Worm (Caenorhabditis elegans) whole organism, L2 larva: ENCODE data around the gene ent-1.

Experiments used
- C34F6.9 ChIP-seq: fragments of 150-350 bp; optimal IDR thresholded peaks from 2 replicates; lab custom pipeline; 2014; ENCODE audit warnings: missing biosample characterization, missing genetic modification characterization
- R02D3.7 ChIP-seq: fragments of 150-350 bp; optimal IDR thresholded peaks from 2 replicates; lab custom pipeline; 2014; ENCODE audit warnings: missing biosample characterization, missing genetic modification characterization
- Y55F3AM.14 ChIP-seq: fragments of 200-800 bp; sonication (Bioruptor generic); optimal IDR thresholded peaks from 2 replicates; lab custom pipeline; 2018; ENCODE audit warnings: mild to moderate bottlenecking, missing genetic modification characterization, missing compliant biosample characterization
- ZK546.5 ChIP-seq: sonication (generic microtip); optimal IDR thresholded peaks from 2 replicates; lab custom pipeline; 2017; ENCODE audit warnings: missing biosample characterization, missing genetic modification characterization
- alr-1 ChIP-seq: fragments of 150-350 bp; optimal IDR thresholded peaks from 2 replicates; lab custom pipeline; 2014; ENCODE audit warnings: missing biosample characterization, missing genetic modification characterization
- aly-2 ChIP-seq: fragments of 150-350 bp; optimal IDR thresholded peaks from 2 replicates; lab custom pipeline; 2014; ENCODE audit warnings: missing biosample characterization, missing genetic modification characterization
- ama-1 ChIP-seq: fragments of 150-350 bp; optimal IDR thresholded peaks from 2 replicates; lab custom pipeline; 2018; ENCODE audit warnings: inconsistent platforms
- blmp-1 ChIP-seq: sonication (generic microtip); optimal IDR thresholded peaks from 2 replicates; lab custom pipeline; 2017; ENCODE audit warnings: missing genetic modification characterization, mild to moderate bottlenecking, missing compliant biosample characterization, antibody characterized with exemption, moderate library complexity; ENCODE audit not compliant: insufficient read depth
- ceh-16 ChIP-seq: fragments of 150-350 bp; optimal IDR thresholded peaks from 2 replicates; lab custom pipeline; 2014; ENCODE audit warnings: missing biosample characterization, missing genetic modification characterization
- ceh-82 ChIP-seq: fragments of 150-350 bp; optimal IDR thresholded peaks from 2 replicates; lab custom pipeline; 2014; ENCODE audit warnings: missing biosample characterization, missing genetic modification characterization
- crh-2 ChIP-seq: sonication (generic microtip); optimal IDR thresholded peaks from 2 replicates; lab custom pipeline; 2017; ENCODE audit warnings: missing biosample characterization, missing genetic modification characterization
- dmd-4 ChIP-seq: sonication (generic microtip); optimal IDR thresholded peaks from 2 replicates; lab custom pipeline; 2017; ENCODE audit warnings: missing biosample characterization, missing genetic modification characterization
- egl-27 ChIP-seq: sonication (generic microtip); optimal IDR thresholded peaks from 3 replicates; lab custom pipeline; 2017; ENCODE audit warnings: missing biosample characterization, missing genetic modification reagents, missing genetic modification characterization
- elt-1 ChIP-seq: fragments of 150-350 bp; optimal IDR thresholded peaks from 2 replicates; lab custom pipeline; 2014; ENCODE audit warnings: missing biosample characterization, missing genetic modification characterization
- elt-3 ChIP-seq: sonication (generic microtip); optimal IDR thresholded peaks from 2 replicates; lab custom pipeline; 2017; ENCODE audit warnings: missing biosample characterization, missing genetic modification characterization
- fos-1 ChIP-seq: fragments of 150-350 bp; optimal IDR thresholded peaks from 2 replicates; lab custom pipeline; 2014; ENCODE audit warnings: missing biosample characterization, missing genetic modification characterization
- gmeb-1 ChIP-seq: fragments of 150-350 bp; optimal IDR thresholded peaks from 2 replicates; lab custom pipeline; 2014; ENCODE audit warnings: missing biosample characterization, missing genetic modification characterization
- lin-11 ChIP-seq: fragments of 150-350 bp; sonication (generic microtip); optimal IDR thresholded peaks from 2 replicates; lab custom pipeline; 2014; ENCODE audit warnings: missing biosample characterization, missing genetic modification characterization, inconsistent platforms, mixed read lengths
- lin-13 ChIP-seq: fragments of 150-350 bp; optimal IDR thresholded peaks from 2 replicates; lab custom pipeline; 2014; ENCODE audit warnings: missing biosample characterization, missing genetic modification reagents, missing genetic modification characterization
- lin-39 ChIP-seq: fragments of 150-350 bp; optimal IDR thresholded peaks from 2 replicates; lab custom pipeline; 2014; ENCODE audit warnings: missing biosample characterization, missing genetic modification reagents, missing genetic modification characterization
- lsy-2 ChIP-seq, 2 experiments: fragments of 150-350 bp in 1 of 2; sonication (generic microtip) in 1 of 2; optimal IDR thresholded peaks; 2 replicates each; lab custom pipeline; 2014 to 2017; ENCODE audit warnings: missing biosample characterization in 2 of 2, missing genetic modification characterization in 2 of 2
- mab-5 ChIP-seq: fragments of 150-350 bp; optimal IDR thresholded peaks from 2 replicates; lab custom pipeline; 2014; ENCODE audit warnings: missing biosample characterization, missing genetic modification characterization
- mbf-1 ChIP-seq: sonication (generic microtip); optimal IDR thresholded peaks from 2 replicates; lab custom pipeline; 2017; ENCODE audit warnings: missing biosample characterization, missing genetic modification characterization
- mdl-1 ChIP-seq, 2 experiments: fragments of 150-350 bp in 1 of 2; sonication (generic microtip) in 1 of 2; optimal IDR thresholded peaks; 2 replicates each; lab custom pipeline; 2017; ENCODE audit warnings: missing biosample characterization in 2 of 2, missing genetic modification characterization in 2 of 2
- nhr-10 ChIP-seq: sonication (generic microtip); optimal IDR thresholded peaks from 2 replicates; lab custom pipeline; 2017; ENCODE audit warnings: missing biosample characterization, missing genetic modification characterization
- nhr-11 ChIP-seq: fragments of 150-350 bp; optimal IDR thresholded peaks from 2 replicates; lab custom pipeline; 2014; ENCODE audit warnings: missing biosample characterization, missing genetic modification characterization
- nhr-12 ChIP-seq: fragments of 150-350 bp; optimal IDR thresholded peaks from 2 replicates; lab custom pipeline; 2014; ENCODE audit warnings: missing biosample characterization, missing genetic modification characterization
- nhr-129 ChIP-seq: fragments of 150-350 bp; optimal IDR thresholded peaks from 2 replicates; lab custom pipeline; 2014; ENCODE audit warnings: missing biosample characterization, missing genetic modification characterization
- nhr-21 ChIP-seq: fragments of 150-350 bp; optimal IDR thresholded peaks from 2 replicates; lab custom pipeline; 2014; ENCODE audit warnings: missing biosample characterization, missing genetic modification characterization
- nhr-23 ChIP-seq: fragments of 150-350 bp; optimal IDR thresholded peaks from 2 replicates; lab custom pipeline; 2014; ENCODE audit warnings: missing biosample characterization, missing genetic modification reagents, missing genetic modification characterization
- nhr-237 ChIP-seq: fragments of 150-350 bp; optimal IDR thresholded peaks from 2 replicates; lab custom pipeline; 2014; ENCODE audit warnings: missing biosample characterization, missing genetic modification characterization
- nhr-25 ChIP-seq: fragments of 150-350 bp; sonication (generic microtip); optimal IDR thresholded peaks from 3 replicates; lab custom pipeline; 2014; ENCODE audit warnings: missing biosample characterization, missing genetic modification characterization
- nhr-6 ChIP-seq: fragments of 150-350 bp; optimal IDR thresholded peaks from 2 replicates; lab custom pipeline; 2014; ENCODE audit warnings: missing biosample characterization, missing genetic modification characterization
- peb-1 ChIP-seq: fragments of 150-350 bp; optimal IDR thresholded peaks from 2 replicates; lab custom pipeline; 2014; ENCODE audit warnings: missing biosample characterization, missing genetic modification characterization
- sem-4 ChIP-seq: fragments of 150-350 bp; optimal IDR thresholded peaks from 2 replicates; lab custom pipeline; 2014; ENCODE audit warnings: missing biosample characterization, missing genetic modification reagents, missing genetic modification characterization
- skn-1 ChIP-seq: sonication (generic microtip); optimal IDR thresholded peaks from 2 replicates; lab custom pipeline; 2017; ENCODE audit warnings: missing biosample characterization, missing genetic modification characterization
- sma-3 ChIP-seq: sonication (generic microtip); optimal IDR thresholded peaks from 2 replicates; lab custom pipeline; 2016; ENCODE audit warnings: missing genetic modification reagents, missing genetic modification characterization, missing compliant biosample characterization
- sma-9 ChIP-seq, 2 experiments: fragments of 150-350 bp in 1 of 2; sonication (generic microtip) in 1 of 2; optimal IDR thresholded peaks; 2 replicates each; lab custom pipeline; 2014 to 2016; ENCODE audit warnings: missing genetic modification characterization in 2 of 2, mild to moderate bottlenecking in 1 of 2, missing biosample characterization in 1 of 2, missing compliant biosample characterization in 1 of 2, missing genetic modification reagents in 1 of 2, moderate library complexity in 1 of 2
- snpc-4 ChIP-seq: fragments of 150-350 bp; optimal IDR thresholded peaks from 2 replicates; lab custom pipeline; 2014; ENCODE audit warnings: missing biosample characterization, missing genetic modification characterization
- unc-39 ChIP-seq: fragments of 150-350 bp; optimal IDR thresholded peaks from 2 replicates; lab custom pipeline; 2014; ENCODE audit warnings: missing biosample characterization, missing genetic modification characterization
- unc-55 ChIP-seq: fragments of 150-350 bp; sonication (generic microtip); optimal IDR thresholded peaks from 3 replicates; lab custom pipeline; 2014; ENCODE audit warnings: missing biosample characterization, missing genetic modification reagents, missing genetic modification characterization
- unc-62 ChIP-seq: fragments of 150-350 bp; optimal IDR thresholded peaks from 2 replicates; lab custom pipeline; 2014; ENCODE audit warnings: missing biosample characterization, missing genetic modification reagents, missing genetic modification characterization
- ztf-1 ChIP-seq: fragments of 200-800 bp; sonication (Bioruptor generic); conservative IDR thresholded peaks from 2 replicates; pipeline ENCODE4 v1.3.6; 2022; ENCODE audit warnings: missing genetic modification characterization, missing compliant biosample characterization
- ztf-11 ChIP-seq: sonication (generic microtip); optimal IDR thresholded peaks from 2 replicates; lab custom pipeline; 2017; ENCODE audit warnings: missing biosample characterization, missing genetic modification characterization

The ent-1 gene

ce11 chrIV:11623060-11623459 lies 32.2 kb downstream of the ent-1 start, which contains the start of gene lys-4:
lys-4 (minus strand) TSS chrIV:11623174.
- TF ChIP-seq unc-62 (GFP tag; lab: Kevin White, UChicago) (no peak), nhr-25 (tag; lab: Kevin White, UChicago) (no peak), crh-2 (tag; lab: Kevin White, UChicago) (no peak), fos-1 (tag; lab: Kevin White, UChicago) (peak; percentile 38), sma-9 (GFP tag; optimal IDR thresholded peaks at IDR 0.05; lab: Kevin White, UChicago) (peak; percentile 25), sma-9 (tag; optimal IDR thresholded peaks at IDR 0.05; lab: Kevin White, UChicago) (no peak), nhr-23 (tag; lab: Kevin White, UChicago) (no peak), mbf-1 (no peak), nhr-11 (no peak), nhr-21 (tag; lab: Kevin White, UChicago) (no peak), lin-13 (GFP tag; lab: Kevin White, UChicago) (no peak), elt-1 (tag; lab: Kevin White, UChicago) (no peak), ceh-16 (no peak), lsy-2 (tag; optimal IDR thresholded peaks at IDR 0.05; lab: Kevin White, UChicago) (no peak), Y55F3AM.14 (no peak)
- TF ChIP-seq, all 48 proteins: peak for 2

ce11 chrIV:11622336-11622735 lies 32.9 kb downstream of the ent-1 start:
- TF ChIP-seq ztf-11 (tag; lab: Kevin White, UChicago) = no peak
- TF ChIP-seq alr-1 (tag; lab: Kevin White, UChicago) = no peak
- no peak for TF ChIP-seq blmp-1 (tag; lab: Kevin White, UChicago)
- TF ChIP-seq C34F6.9 = no peak
- TF ChIP-seq lsy-2 (tag; optimal IDR thresholded peaks at IDR 0.05; lab: Kevin White, UChicago) = no peak
- TF ChIP-seq snpc-4 (tag; lab: Kevin White, UChicago) = no peak
- no peak for TF ChIP-seq dmd-4 (tag; lab: Kevin White, UChicago)

- TF ChIP-seq unc-39 (tag; lab: Kevin White, UChicago) (no peak), aly-2 (no peak), nhr-25 (tag; lab: Kevin White, UChicago) (peak; percentile 8), ama-1 (lab: Kevin White, UChicago) (no peak), mbf-1 (no peak), ztf-1 (GFP tag; lab: Robert Waterston, UW) (no peak), nhr-21 (tag; lab: Kevin White, UChicago) (no peak)
These were observed 34.4 kb downstream of the ent-1 start, which contains the start of gene dsl-5 for ce11 chrIV:11620909-11621308. dsl-5 (minus strand) TSS chrIV:11621009.

ce11 chrIV:11604909-11605308 lies 50.4 kb downstream of the ent-1 start, which contains the start of the genes ragc-1 and Y24F12A.1:
ragc-1 (minus strand) TSS chrIV:11604933.
Y24F12A.1 (plus strand) TSS chrIV:11605254.
- TF ChIP-seq C34F6.9 (peak; percentile 72), nhr-23 (tag; lab: Kevin White, UChicago) (no peak), ztf-11 (tag; lab: Kevin White, UChicago) (no peak), unc-62 (GFP tag; lab: Kevin White, UChicago) (no peak), lin-13 (GFP tag; lab: Kevin White, UChicago) (peak; percentile 27), nhr-129 (tag; lab: Kevin White, UChicago) (peak; percentile 69), mbf-1 (no peak), nhr-12 (tag; lab: Kevin White, UChicago) (no peak), mdl-1 (tag; optimal IDR thresholded peaks at IDR 0.05; lab: Kevin White, UChicago) (no peak), nhr-6 (no peak), nhr-21 (tag; lab: Kevin White, UChicago) (no peak), unc-55 (peak; percentile 68), skn-1 (tag; lab: Kevin White, UChicago) (peak; percentile 30), elt-3 (tag; lab: Kevin White, UChicago) (no peak), lin-39 (tag; lab: Kevin White, UChicago) (no peak), ceh-16 (no peak), sem-4 (tag; lab: Kevin White, UChicago) (no peak), ceh-82 (tag; lab: Kevin White, UChicago) (no peak), nhr-10 (tag; lab: Kevin White, UChicago) (no peak), nhr-237 (tag; lab: Kevin White, UChicago) (no peak), alr-1 (tag; lab: Kevin White, UChicago) (no peak), crh-2 (tag; lab: Kevin White, UChicago) (peak; percentile 50), ztf-1 (GFP tag; lab: Robert Waterston, UW) (no peak), peb-1 (tag; lab: Kevin White, UChicago) (no peak), fos-1 (tag; lab: Kevin White, UChicago) (peak; percentile 13), blmp-1 (tag; lab: Kevin White, UChicago) (peak; percentile 31), R02D3.7 (tag; lab: Kevin White, UChicago) (no peak), lin-11 (tag; lab: Kevin White, UChicago) (no peak), lsy-2 (tag; optimal IDR thresholded peaks at IDR 0.05; lab: Kevin White, UChicago) (peak in 1 of 2 experiments; percentile 72), egl-27 (no peak), nhr-11 (no peak), sma-3 (GFP tag; lab: Kevin White, UChicago) (peak; percentile 55), ZK546.5 (no peak), nhr-25 (tag; lab: Kevin White, UChicago) (peak; percentile 51), gmeb-1 (tag; lab: Kevin White, UChicago) (peak; percentile 40), Y55F3AM.14 (no peak), dmd-4 (tag; lab: Kevin White, UChicago) (no peak), elt-1 (tag; lab: Kevin White, UChicago) (no peak), unc-39 (tag; lab: Kevin White, UChicago) (no peak), mab-5 (tag; lab: Kevin White, UChicago) (no peak), snpc-4 (tag; lab: Kevin White, UChicago) (peak; percentile 18)
